Fruit fly (Drosophila melanogaster) whole organism, embryonic: ENCODE data around the gene Mkk4.

Experiments
- B-H1 ChIP-seq: fragments of 200-800 bp; sonication (Bioruptor generic); IDR thresholded peaks from 3 replicates; pipeline ENCODE4 v1.3.6; 2022; ENCODE audit warnings: missing biosample characterization, missing genetic modification characterization
- CG10209 ChIP-seq: fragments of 200-800 bp; sonication (Bioruptor generic); optimal IDR thresholded peaks from 3 replicates; lab custom pipeline; 2017; ENCODE audit warnings: missing biosample characterization, mild to moderate bottlenecking, missing genetic modification characterization, missing genetic modification reagents
- CG10654 ChIP-seq: fragments of 200-800 bp; sonication (Bioruptor generic); optimal IDR thresholded peaks from 2 replicates; lab custom pipeline; 2016; ENCODE audit warnings: missing biosample characterization, missing genetic modification characterization
- CG11560 ChIP-seq: fragments of 200-800 bp; sonication (Bioruptor generic); IDR thresholded peaks from 3 replicates; pipeline ENCODE4 v1.3.6; 2022; ENCODE audit warnings: missing biosample characterization, missing genetic modification characterization
- CG11723 ChIP-seq: fragments of 200-800 bp; sonication (Bioruptor generic); optimal IDR thresholded peaks from 2 replicates; lab custom pipeline; 2017; ENCODE audit warnings: missing biosample characterization, mild to moderate bottlenecking, missing genetic modification characterization
- CG13894 ChIP-seq: fragments of 200-800 bp; sonication (Bioruptor generic); optimal IDR thresholded peaks from 3 replicates; lab custom pipeline; 2018; ENCODE audit warnings: missing biosample characterization, mild to moderate bottlenecking, missing genetic modification characterization, moderate library complexity
- CG14860 ChIP-seq: fragments of 200-800 bp; sonication (Bioruptor generic); IDR thresholded peaks from 3 replicates; pipeline ENCODE4 v1.3.6; 2022; ENCODE audit warnings: missing biosample characterization, missing genetic modification characterization; ENCODE audit not compliant: partially characterized antibody
- CG17359 ChIP-seq: fragments of 200-800 bp; sonication (Bioruptor generic); optimal IDR thresholded peaks from 3 replicates; lab custom pipeline; 2018; ENCODE audit warnings: missing biosample characterization, mild to moderate bottlenecking, missing genetic modification characterization, moderate library complexity
- CG17568 ChIP-seq: fragments of 200-800 bp; sonication (Bioruptor generic); optimal IDR thresholded peaks from 2 replicates; lab custom pipeline; 2018; ENCODE audit warnings: missing biosample characterization, mild to moderate bottlenecking, missing genetic modification characterization, moderate library complexity
- CG2129 ChIP-seq: fragments of 200-800 bp; sonication (Bioruptor generic); IDR thresholded peaks from 2 replicates; pipeline ENCODE4 v1.3.6; 2022; ENCODE audit warnings: missing biosample characterization, missing genetic modification characterization; ENCODE audit not compliant: partially characterized antibody
- CG2202 ChIP-seq: fragments of 200-800 bp; sonication (Bioruptor generic); optimal IDR thresholded peaks from 2 replicates; lab custom pipeline; 2018; ENCODE audit warnings: missing biosample characterization, mild to moderate bottlenecking, missing genetic modification characterization
- CG2875 ChIP-seq: fragments of 200-800 bp; sonication (Bioruptor generic); optimal IDR thresholded peaks from 2 replicates; lab custom pipeline; 2017; ENCODE audit warnings: missing biosample characterization, mild to moderate bottlenecking, missing genetic modification characterization, missing genetic modification reagents
- CG43689 ChIP-seq: fragments of 200-800 bp; sonication (Bioruptor generic); IDR thresholded peaks from 2 replicates; pipeline ENCODE4 v1.3.6; 2022; ENCODE audit warnings: missing biosample characterization, missing genetic modification characterization
- CG6854 ChIP-seq: fragments of 200-800 bp; sonication (Bioruptor generic); optimal IDR thresholded peaks from 3 replicates; lab custom pipeline; 2017; ENCODE audit warnings: missing biosample characterization, mild to moderate bottlenecking, missing genetic modification characterization
- CG7839 ChIP-seq: fragments of 200-800 bp; sonication (Bioruptor generic); optimal IDR thresholded peaks from 3 replicates; lab custom pipeline; 2018; ENCODE audit warnings: missing biosample characterization, mild to moderate bottlenecking, missing genetic modification characterization, moderate library complexity
- CG9727 ChIP-seq: fragments of 200-800 bp; sonication (Bioruptor generic); optimal IDR thresholded peaks from 3 replicates; lab custom pipeline; 2017; ENCODE audit warnings: missing biosample characterization, mild to moderate bottlenecking, missing genetic modification characterization
- CG9797 ChIP-seq: fragments of 200-800 bp; sonication (Bioruptor generic); optimal IDR thresholded peaks from 3 replicates; lab custom pipeline; 2018; ENCODE audit warnings: missing biosample characterization, mild to moderate bottlenecking, missing genetic modification characterization
- CG9932 ChIP-seq: fragments of 200-800 bp; sonication (Bioruptor generic); IDR thresholded peaks from 2 replicates; pipeline ENCODE4 v1.3.6; 2022; ENCODE audit warnings: missing biosample characterization, missing genetic modification characterization
- Fer3 ChIP-seq: fragments of 200-800 bp; sonication (Bioruptor generic); optimal IDR thresholded peaks from 2 replicates; lab custom pipeline; 2018; ENCODE audit warnings: missing biosample characterization, mild to moderate bottlenecking, missing genetic modification characterization, moderate library complexity
- Hmr ChIP-seq: fragments of 200-800 bp; sonication (Bioruptor generic); optimal IDR thresholded peaks from 3 replicates; lab custom pipeline; 2017; ENCODE audit warnings: mild to moderate bottlenecking, missing biosample characterization, missing genetic modification reagents, missing genetic modification characterization
- Hmx ChIP-seq: fragments of 200-800 bp; sonication (Bioruptor generic); optimal IDR thresholded peaks from 2 replicates; lab custom pipeline; 2016; ENCODE audit warnings: missing biosample characterization, missing genetic modification characterization
- Hsf ChIP-seq: fragments of 200-800 bp; sonication (Bioruptor generic); optimal IDR thresholded peaks from 3 replicates; lab custom pipeline; 2016; ENCODE audit warnings: missing biosample characterization, missing genetic modification characterization
- MTF-1 ChIP-seq: fragments of 200-800 bp; sonication (Bioruptor generic); optimal IDR thresholded peaks from 2 replicates; lab custom pipeline; 2018; ENCODE audit warnings: missing biosample characterization, mild to moderate bottlenecking, missing genetic modification characterization, borderline replicate concordance
- NFAT ChIP-seq: fragments of 200-800 bp; sonication (Bioruptor generic); IDR thresholded peaks from 2 replicates; pipeline ENCODE4 v1.3.6; 2022; ENCODE audit warnings: missing biosample characterization, missing genetic modification characterization
- Nf-YA ChIP-seq: fragments of 200-800 bp; sonication (Bioruptor generic); IDR thresholded peaks from 2 replicates; pipeline ENCODE4 v1.3.6; 2022; ENCODE audit warnings: missing biosample characterization, missing genetic modification characterization
- Sin3A ChIP-seq: fragments of >200 bp; optimal IDR thresholded peaks from 2 replicates; lab custom pipeline; 2018
- Ssrp ChIP-seq: fragments of 200-800 bp; sonication (Bioruptor generic); optimal IDR thresholded peaks from 2 replicates; lab custom pipeline; 2018; ENCODE audit warnings: missing biosample characterization, mild to moderate bottlenecking, missing genetic modification characterization, moderate library complexity
- Xbp1 ChIP-seq: fragments of 200-800 bp; sonication (Bioruptor generic); optimal IDR thresholded peaks from 3 replicates; lab custom pipeline; 2016; ENCODE audit warnings: missing biosample characterization, mild to moderate bottlenecking, missing genetic modification characterization
- ab ChIP-seq: fragments of 200-800 bp; sonication (Bioruptor generic); optimal IDR thresholded peaks from 2 replicates; lab custom pipeline; 2016; ENCODE audit warnings: missing biosample characterization, missing genetic modification characterization
- ase ChIP-seq: fragments of 200-800 bp; sonication (Bioruptor generic); IDR thresholded peaks from 3 replicates; pipeline ENCODE4 v1.3.6; 2022; ENCODE audit warnings: missing biosample characterization, missing genetic modification characterization
- cad ChIP-seq: fragments of >200 bp; optimal IDR thresholded peaks from 2 replicates; lab custom pipeline; 2017; ENCODE audit warnings: missing biosample characterization, missing genetic modification characterization
- cas ChIP-seq: fragments of 200-800 bp; sonication (Bioruptor generic); IDR thresholded peaks from 2 replicates; pipeline ENCODE4 v1.3.6; 2022; ENCODE audit warnings: missing biosample characterization, missing genetic modification characterization
- emc ChIP-seq: fragments of 200-800 bp; sonication (Bioruptor generic); optimal IDR thresholded peaks from 2 replicates; lab custom pipeline; 2016; ENCODE audit warnings: missing biosample characterization, missing genetic modification characterization
- ewg ChIP-seq: fragments of 200-800 bp; sonication (Bioruptor generic); optimal IDR thresholded peaks from 3 replicates; lab custom pipeline; 2017; ENCODE audit warnings: mild to moderate bottlenecking, missing biosample characterization, missing genetic modification reagents, missing genetic modification characterization
- gfzf ChIP-seq: fragments of 200-800 bp; sonication (Bioruptor generic); optimal IDR thresholded peaks from 2 replicates; lab custom pipeline; 2016; ENCODE audit warnings: missing biosample characterization, mild to moderate bottlenecking, missing genetic modification characterization, moderate library complexity
- mam ChIP-seq: fragments of 200-800 bp; sonication (Bioruptor generic); optimal IDR thresholded peaks from 3 replicates; lab custom pipeline; 2016; ENCODE audit warnings: missing biosample characterization, missing genetic modification characterization
- mirr ChIP-seq: fragments of 200-800 bp; sonication (Bioruptor generic); optimal IDR thresholded peaks from 3 replicates; lab custom pipeline; 2018; ENCODE audit warnings: missing biosample characterization, mild to moderate bottlenecking, missing genetic modification characterization
- odd ChIP-seq: fragments of 200-800 bp; sonication (Bioruptor generic); optimal IDR thresholded peaks from 2 replicates; lab custom pipeline; 2017; ENCODE audit warnings: missing biosample characterization, mild to moderate bottlenecking, missing genetic modification characterization
- pan ChIP-seq, 4 experiments: fragments of >200 bp in 3 of 4; fragments of 200-800 bp in 1 of 4; sonication (Bioruptor generic) in 1 of 4; optimal IDR thresholded peaks in 3 of 4; IDR thresholded peaks in 1 of 4; 2 replicates each; pipeline versions ENCODE4 v1.3.6 to Lab custom; 2017 to 2022; ENCODE audit warnings: missing biosample characterization in 2 of 4, missing genetic modification characterization in 2 of 4, mixed read lengths in 1 of 4
- prd ChIP-seq, 3 experiments: fragments of >200 bp in 2 of 3; fragments of 200-800 bp in 1 of 3; sonication (Bioruptor generic) in 1 of 3; optimal IDR thresholded peaks in 2 of 3; IDR thresholded peaks in 1 of 3; 2 replicates in 2 of 3; 3 replicates in 1 of 3; pipeline versions ENCODE4 v1.3.6 to Lab custom; 2017 to 2022; ENCODE audit warnings: missing biosample characterization in 1 of 3, missing genetic modification characterization in 1 of 3
- psq ChIP-seq: fragments of 200-800 bp; sonication (Bioruptor generic); optimal IDR thresholded peaks from 2 replicates; lab custom pipeline; 2017; ENCODE audit warnings: missing biosample characterization, missing genetic modification characterization
- ranshi ChIP-seq: fragments of 200-800 bp; sonication (Bioruptor generic); IDR thresholded peaks from 2 replicates; pipeline ENCODE4 v1.3.6; 2022; ENCODE audit warnings: missing biosample characterization, missing genetic modification characterization
- shn ChIP-seq: fragments of 200-800 bp; sonication (Bioruptor generic); optimal IDR thresholded peaks from 3 replicates; lab custom pipeline; 2016; ENCODE audit warnings: missing biosample characterization, missing genetic modification characterization
- sima ChIP-seq: fragments of 200-800 bp; sonication (Bioruptor generic); optimal IDR thresholded peaks from 2 replicates; lab custom pipeline; 2016; ENCODE audit warnings: missing biosample characterization, missing genetic modification characterization
- ssp ChIP-seq: fragments of 200-800 bp; sonication (Bioruptor generic); IDR thresholded peaks from 2 replicates; pipeline ENCODE4 v1.3.6; 2022; ENCODE audit warnings: missing biosample characterization, missing genetic modification characterization
- toy ChIP-seq: fragments of 200-800 bp; sonication (Bioruptor generic); IDR thresholded peaks from 2 replicates; pipeline ENCODE4 v1.3.6; 2022; ENCODE audit warnings: missing biosample characterization, missing genetic modification characterization
- tx ChIP-seq: fragments of 200-800 bp; sonication (Bioruptor generic); optimal IDR thresholded peaks from 2 replicates; lab custom pipeline; 2016; ENCODE audit warnings: missing biosample characterization, missing genetic modification characterization
- yki ChIP-seq: fragments of >200 bp; optimal IDR thresholded peaks from 3 replicates; lab custom pipeline; 2018
- zfh1 ChIP-seq: fragments of 200-800 bp; sonication (Bioruptor generic); IDR thresholded peaks from 3 replicates; pipeline ENCODE4 v1.3.6; 2022; ENCODE audit warnings: missing biosample characterization, missing genetic modification characterization

Mkk4 gene

dm6 chr3R:8659907-8660660 is 9.5 kb upstream of the Mkk4 start (continued):
- TF ChIP-seq CG7839 (tag; lab: Kevin White, UChicago) (peak; percentile 32), ewg (GFP tag; lab: Kevin White, UChicago) (peak; percentile 47), psq (GFP tag; lab: Kevin White, UChicago) (no peak), ase (GFP tag; lab: Robert Waterston, UW) (no peak), ab (GFP tag; lab: Kevin White, UChicago) (no peak), CG11723 (GFP tag; lab: Kevin White, UChicago) (peak; percentile 32), tx (GFP tag; lab: Kevin White, UChicago) (no peak), cas (GFP tag; lab: Robert Waterston, UW) (no peak), CG10209 (GFP tag; lab: Kevin White, UChicago) (no peak), mam (GFP tag; lab: Kevin White, UChicago) (peak; percentile 62), zfh1 (no peak), CG17568 (no peak), CG11560 (tag; lab: Robert Waterston, UW) (peak; percentile 68), CG9932 (peak; percentile 66), CG9727 (GFP tag; lab: Kevin White, UChicago) (peak; percentile 38), CG9797 (GFP tag; lab: Kevin White, UChicago) (peak; percentile 78), B-H1 (GFP tag; lab: Robert Waterston, UW) (no peak), mirr (peak; percentile 29), CG2875 (peak; percentile 40), Hsf (peak; percentile 39), CG6854 (GFP tag; lab: Kevin White, UChicago) (no peak), CG43689 (no peak), sima (GFP tag; lab: Kevin White, UChicago) (no peak), toy (GFP tag; lab: Robert Waterston, UW) (no peak), Hmr (GFP tag; lab: Kevin White, UChicago) (peak; percentile 82), ssp (peak; percentile 55), emc (GFP tag; lab: Kevin White, UChicago) (peak; percentile 37), CG2129 (GFP tag; lab: Robert Waterston, UW) (peak; percentile 59), gfzf (GFP tag; lab: Kevin White, UChicago) (peak; percentile 65), Ssrp (tag; lab: Kevin White, UChicago) (no peak), cad (GFP tag; lab: Kevin White, UChicago) (no peak), MTF-1 (peak; percentile 71), CG13894 (tag; lab: Kevin White, UChicago) (peak; percentile 80), Fer3 (tag; lab: Kevin White, UChicago) (peak; percentile 31), CG14860 (peak; percentile 78), CG10654 (GFP tag; lab: Kevin White, UChicago) (peak; percentile 23), CG17359 (tag; lab: Kevin White, UChicago) (peak; percentile 2), yki (lab: Kevin White, UChicago) (no peak), shn (peak; percentile 61), Xbp1 (GFP tag; lab: Kevin White, UChicago) (peak; percentile 61), pan (optimal IDR thresholded peaks at IDR 0.05; lab: Kevin White, UChicago) (no peak), pan (GFP tag; optimal IDR thresholded peaks at IDR 0.05 in 1 of 2, IDR thresholded peaks at IDR 0.05 in 1 of 2) (peak in 1 of 2 experiments; percentile 10), NFAT (GFP tag; lab: Robert Waterston, UW) (peak; percentile 92), Nf-YA (GFP tag; lab: Robert Waterston, UW) (no peak), Sin3A (lab: Kevin White, UChicago) (peak; percentile 78), CG2202 (peak; percentile 30), Hmx (GFP tag; lab: Kevin White, UChicago) (no peak), ranshi (0 out of 2 replicates have a peak, but pooled peaks have one; percentile 20), odd (GFP tag; lab: Kevin White, UChicago) (peak; percentile 21), prd (optimal IDR thresholded peaks at IDR 0.05; lab: Kevin White, UChicago) (no peak), prd (GFP tag; IDR thresholded peaks at IDR 0.05; lab: Robert Waterston, UW) (peak; percentile 55; the same call in 2 of the 3 replicates)
